Fruit fly (Drosophila melanogaster): ENCODE measurements around the gene CG34179.

DNA sequence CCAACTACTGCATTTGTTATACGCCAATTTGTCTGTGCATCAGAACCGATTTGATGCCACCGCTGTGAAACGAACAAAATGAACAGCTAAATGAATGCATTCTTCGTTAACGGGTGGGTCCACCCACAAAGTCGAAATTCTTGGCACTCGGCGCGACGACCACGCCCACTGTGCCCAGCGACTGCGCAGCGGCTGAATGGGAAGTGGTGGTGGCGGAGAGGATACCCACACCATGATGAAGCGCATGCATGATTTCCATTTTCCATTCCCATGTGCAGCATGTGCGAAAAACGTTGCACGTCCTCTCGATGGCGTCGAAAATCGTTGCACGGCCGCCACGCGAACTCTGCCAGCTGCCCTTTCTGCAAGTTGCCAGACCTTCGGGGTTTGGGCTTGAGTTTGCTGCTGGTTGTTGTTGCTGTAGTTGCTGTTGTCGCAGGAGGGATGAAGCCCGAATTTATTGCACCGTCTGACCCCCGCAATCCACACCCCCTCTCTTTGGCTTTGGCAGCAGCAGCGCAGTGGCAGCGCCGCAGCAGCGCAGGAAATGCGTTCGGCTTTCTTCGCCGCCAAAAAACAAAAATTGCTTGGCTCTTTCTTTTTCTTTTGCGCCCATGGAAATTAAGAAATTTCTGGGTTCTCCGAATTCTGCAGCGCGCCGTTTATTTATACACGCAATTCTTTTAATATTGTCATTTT lies 32.8 kb upstream of the CG34179 start:
- TF ChIP-seq CG8478 (optimal IDR thresholded peaks at IDR 0.05) (no peak), psq (optimal IDR thresholded peaks at IDR 0.05) (no peak), Dll (optimal IDR thresholded peaks at IDR 0.05) (no peak), pan (optimal IDR thresholded peaks at IDR 0.05) (no peak)
